Worm (Caenorhabditis elegans): ENCODE data around the gene R148.7.

The R148.7 gene

ce11 chrIII:3171382-3171781 lies 26.8 kb downstream of the R148.7 start, which contains the start of gene R148.4 (continued):
- TF ChIP-seq him-1 (tag; optimal IDR thresholded peaks at IDR 0.05) (peak; percentile 39), efl-1 (GFP tag; optimal IDR thresholded peaks at IDR 0.05) (peak; percentile 72), xnd-1 (tag; optimal IDR thresholded peaks at IDR 0.05) (peak; percentile 96)

ce11 chrIII:3170538-3170937 lies 27.7 kb downstream of the R148.7 start:
- TF ChIP-seq F49E8.2 (tag; optimal IDR thresholded peaks at IDR 0.05; ENCODE audit: insufficient read depth) (no peak), cebp-1 (GFP tag; IDR thresholded peaks at IDR 0.05) (no peak), cebp-1 (tag; optimal IDR thresholded peaks at IDR 0.05) (no peak), B0019.2 (GFP tag; conservative IDR thresholded peaks at IDR 0.05) (no peak), K12H6.12 (tag; optimal IDR thresholded peaks at IDR 0.05) (no peak)

ce11 chrIII:3169279-3169678 lies 28.9 kb downstream of the R148.7 start:
- TF ChIP-seq him-1 (tag; optimal IDR thresholded peaks at IDR 0.05) (no peak), F52B5.7 (tag; optimal IDR thresholded peaks at IDR 0.05) (no peak), bed-2 (GFP tag; IDR thresholded peaks at IDR 0.05) (no peak), F55B11.4 (tag; optimal IDR thresholded peaks at IDR 0.05; ENCODE audit: borderline replicate concordance, insufficient read depth) (no peak), Y67H2A.10 (GFP tag; conservative IDR thresholded peaks at IDR 0.05) (no peak), F22D6.2 (tag; optimal IDR thresholded peaks at IDR 0.05) (no peak), zfh-2 (GFP tag; conservative IDR thresholded peaks at IDR 0.05) (peak; percentile 72), cebp-1 (GFP tag; IDR thresholded peaks at IDR 0.05) (no peak), cebp-1 (tag; optimal IDR thresholded peaks at IDR 0.05) (no peak), egrh-3 (GFP tag; IDR thresholded peaks at IDR 0.05) (peak; percentile 24; the same call in 1 of the 2 replicates), T26A5.8 (tag; optimal IDR thresholded peaks at IDR 0.05) (no peak), ceh-58 (GFP tag; IDR thresholded peaks at IDR 0.05) (0 out of 2 replicates have a peak, but pooled peaks have one; percentile 21)

- TF ChIP-seq F22D6.2 (tag; optimal IDR thresholded peaks at IDR 0.05) (no peak), hrde-1 (tag; optimal IDR thresholded peaks at IDR 0.05; ENCODE audit: borderline replicate concordance) (no peak), attf-6 (GFP tag; IDR thresholded peaks at IDR 0.05) (no peak), mel-28 (tag; optimal IDR thresholded peaks at IDR 0.05; ENCODE audit: borderline replicate concordance) (no peak), mes-4 (tag; optimal IDR thresholded peaks at IDR 0.05) (no peak), hmg-1.2 (GFP tag; IDR thresholded peaks at IDR 0.05) (no peak), aptf-2 (GFP tag; conservative IDR thresholded peaks at IDR 0.05) (no peak), bed-1 (GFP tag; IDR thresholded peaks at IDR 0.05) (no peak), dpff-1 (tag; optimal IDR thresholded peaks at IDR 0.05) (no peak), cebp-1 (GFP tag; IDR thresholded peaks at IDR 0.05) (no peak), cebp-1 (tag; optimal IDR thresholded peaks at IDR 0.05) (no peak), lir-1 (GFP tag; conservative IDR thresholded peaks at IDR 0.05) (no peak), madf-10 (tag; optimal IDR thresholded peaks at IDR 0.05) (no peak), ceh-58 (GFP tag; IDR thresholded peaks at IDR 0.05) (no peak), ceh-100 (GFP tag; IDR thresholded peaks at IDR 0.05) (no peak), F52B5.7 (tag; optimal IDR thresholded peaks at IDR 0.05) (no peak), snpc-3.4 (tag; optimal IDR thresholded peaks at IDR 0.05) (no peak), tbp1 (GFP tag; optimal IDR thresholded peaks at IDR 0.05) (no peak), pbrm-1 (GFP tag; IDR thresholded peaks at IDR 0.05) (no peak), F55B11.4 (tag; optimal IDR thresholded peaks at IDR 0.05; ENCODE audit: borderline replicate concordance, insufficient read depth) (no peak), nfya-1 (tag; optimal IDR thresholded peaks at IDR 0.05; ENCODE audit: borderline replicate concordance, insufficient read depth) (no peak)
Observed at ce11 chrIII:3165309-3165708, 32.9 kb downstream of the R148.7 start, which contains the start of gene R148.5. R148.5 (plus strand) TSS chrIII:3165639.
